Fruit fly (Drosophila melanogaster): ENCODE results near the gene Elp3.

Elp3 gene

dm6 chr2L:4444457-4444856 is at the start of gene Elp3, which contains the start of gene morgue:
TSS of gene Elp3 (plus strand) at chr2L:4444732.
TSS of gene morgue (minus strand) at chr2L:4444680.
- no peak for TF ChIP-seq rn (GFP tag; IDR thresholded peaks at IDR 0.05)
- no peak for TF ChIP-seq CG8301 (tag; optimal IDR thresholded peaks at IDR 0.05)
- TF ChIP-seq CG32121 (GFP tag; IDR thresholded peaks at IDR 0.05): no peak
- no peak for TF ChIP-seq CG10348 (GFP tag; IDR thresholded peaks at IDR 0.05)
- no peak for TF ChIP-seq CG15710 (tag; optimal IDR thresholded peaks at IDR 0.05)
- no peak for TF ChIP-seq Pif1A (GFP tag; optimal IDR thresholded peaks at IDR 0.05)
- TF ChIP-seq gl (tag; optimal IDR thresholded peaks at IDR 0.05): no peak
- TF ChIP-seq fd96Ca (GFP tag; IDR thresholded peaks at IDR 0.05): no peak
- no peak for TF ChIP-seq CG34367 (tag; optimal IDR thresholded peaks at IDR 0.05)
- TF ChIP-seq CG12605 (GFP tag; IDR thresholded peaks at IDR 0.05): no peak
- no peak for TF ChIP-seq D1 (tag; optimal IDR thresholded peaks at IDR 0.05)
- no peak for TF ChIP-seq CG4496 (GFP tag; IDR thresholded peaks at IDR 0.05)
- no peak for TF ChIP-seq CG13204 (GFP tag; optimal IDR thresholded peaks at IDR 0.05)
- TF ChIP-seq Pif1B (GFP tag; optimal IDR thresholded peaks at IDR 0.05): no peak
- TF ChIP-seq Ets98B (GFP tag; IDR thresholded peaks at IDR 0.05): no peak
- TF ChIP-seq CG8159 (tag; optimal IDR thresholded peaks at IDR 0.05): no peak
- TF ChIP-seq CG17806 (tag; optimal IDR thresholded peaks at IDR 0.05): no peak
- TF ChIP-seq Snoo (tag; optimal IDR thresholded peaks at IDR 0.05): no peak
- TF ChIP-seq CG14655 (GFP tag; optimal IDR thresholded peaks at IDR 0.05): no peak
- TF ChIP-seq EcR (GFP tag; optimal IDR thresholded peaks at IDR 0.05): no peak

dm6 chr2L:4400653-4401052 is 43.9 kb upstream of the Elp3 start, which contains the start of gene CG33003:
TSS of gene CG33003 (plus strand) at chr2L:4400953.
- TF ChIP-seq Pif1A (GFP tag; optimal IDR thresholded peaks at IDR 0.05) (no peak), CG8159 (tag; optimal IDR thresholded peaks at IDR 0.05) (no peak), CG32121 (GFP tag; IDR thresholded peaks at IDR 0.05) (no peak), rn (GFP tag; IDR thresholded peaks at IDR 0.05) (no peak), CG9948 (tag; optimal IDR thresholded peaks at IDR 0.05) (no peak), Snoo (tag; optimal IDR thresholded peaks at IDR 0.05) (no peak), Pif1B (GFP tag; optimal IDR thresholded peaks at IDR 0.05) (no peak), Ets98B (GFP tag; IDR thresholded peaks at IDR 0.05) (no peak), CG8301 (tag; optimal IDR thresholded peaks at IDR 0.05) (no peak)

DNA sequence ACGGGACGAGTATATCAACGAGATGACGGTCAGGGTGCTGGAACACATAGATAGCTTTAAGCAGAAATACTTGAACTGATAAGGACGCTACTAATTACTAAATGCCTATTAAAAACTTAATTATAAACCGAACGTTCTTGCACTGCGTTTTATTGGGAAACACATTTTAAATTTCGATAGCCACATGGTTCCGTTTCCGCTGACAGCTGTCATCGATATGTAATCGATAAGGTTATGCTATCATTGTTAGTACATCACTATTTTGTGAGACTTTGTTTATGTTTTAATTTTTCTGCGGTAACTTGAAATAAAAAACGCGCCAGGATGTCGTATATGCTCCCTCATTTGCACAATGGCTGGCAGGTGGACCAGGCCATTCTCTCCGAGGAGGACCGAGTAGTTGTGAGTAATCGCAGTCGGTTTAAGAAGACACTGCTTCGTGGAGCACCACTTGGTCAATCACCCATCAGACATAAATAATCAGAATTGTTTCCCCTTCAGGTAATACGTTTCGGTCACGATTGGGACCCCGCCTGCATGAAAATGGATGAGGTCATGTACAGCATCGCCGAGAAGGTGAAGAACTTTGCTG is 41.4 kb upstream of the Elp3 start, which contains the start of gene Dim1:
TSS of gene Dim1 (plus strand) at position 239 of the 592 bp plus-strand sequence.
- peak; percentile 37; the same call in 1 of the 2 replicates for TF ChIP-seq CG12605 (GFP tag; IDR thresholded peaks at IDR 0.05)
- no peak for TF ChIP-seq Ets98B (GFP tag; IDR thresholded peaks at IDR 0.05)
- TF ChIP-seq fd96Ca (GFP tag; IDR thresholded peaks at IDR 0.05): no peak
- no peak for TF ChIP-seq CG17806 (tag; optimal IDR thresholded peaks at IDR 0.05)
- peak; percentile 57; the same call in 2 of the 3 replicates for TF ChIP-seq CG4496 (GFP tag; IDR thresholded peaks at IDR 0.05)

dm6 chr2L:4410855-4411254 is 33.7 kb upstream of the Elp3 start, which contains the start of gene CG43055:
TSS of gene CG43055 (plus strand) at chr2L:4411155.
- no peak for TF ChIP-seq CG15710 (tag; optimal IDR thresholded peaks at IDR 0.05)
- TF ChIP-seq fd96Ca (GFP tag; IDR thresholded peaks at IDR 0.05): no peak
- TF ChIP-seq CG17806 (tag; optimal IDR thresholded peaks at IDR 0.05): no peak
- no peak for TF ChIP-seq EcR (GFP tag; optimal IDR thresholded peaks at IDR 0.05)
- no peak for TF ChIP-seq CG8159 (tag; optimal IDR thresholded peaks at IDR 0.05)
- TF ChIP-seq D1 (tag; optimal IDR thresholded peaks at IDR 0.05): no peak

dm6 chr2L:4414059-4414458 is 30.5 kb upstream of the Elp3 start:
- TF ChIP-seq Pif1B (GFP tag; optimal IDR thresholded peaks at IDR 0.05) (no peak), D1 (tag; optimal IDR thresholded peaks at IDR 0.05) (no peak), Pif1A (GFP tag; optimal IDR thresholded peaks at IDR 0.05) (no peak), Snoo (tag; optimal IDR thresholded peaks at IDR 0.05) (no peak), fd96Ca (GFP tag; IDR thresholded peaks at IDR 0.05) (no peak), CG8301 (tag; optimal IDR thresholded peaks at IDR 0.05) (no peak), EcR (GFP tag; optimal IDR thresholded peaks at IDR 0.05) (no peak)

dm6 chr2L:4416089-4416488 is 28.4 kb upstream of the Elp3 start:
- TF ChIP-seq CG15710 (tag; optimal IDR thresholded peaks at IDR 0.05) (peak; percentile 58), Snoo (tag; optimal IDR thresholded peaks at IDR 0.05) (no peak), CG12605 (GFP tag; IDR thresholded peaks at IDR 0.05) (no peak), CG8159 (tag; optimal IDR thresholded peaks at IDR 0.05) (peak; percentile 65), D1 (tag; optimal IDR thresholded peaks at IDR 0.05) (no peak), CG32121 (GFP tag; IDR thresholded peaks at IDR 0.05) (peak; percentile 35), fd96Ca (GFP tag; IDR thresholded peaks at IDR 0.05) (0 out of 3 replicates have a peak, but pooled peaks have one; percentile 35), rn (GFP tag; IDR thresholded peaks at IDR 0.05) (no peak), CG4496 (GFP tag; IDR thresholded peaks at IDR 0.05) (peak; percentile 43; the same call in 1 of the 3 replicates), CG9948 (tag; optimal IDR thresholded peaks at IDR 0.05) (no peak), Pif1B (GFP tag; optimal IDR thresholded peaks at IDR 0.05) (no peak), Ets98B (GFP tag; IDR thresholded peaks at IDR 0.05) (no peak), CG14655 (GFP tag; optimal IDR thresholded peaks at IDR 0.05) (peak; percentile 54), Pif1A (GFP tag; optimal IDR thresholded peaks at IDR 0.05) (peak; percentile 50), CG34367 (tag; optimal IDR thresholded peaks at IDR 0.05) (peak; percentile 23), CG17806 (tag; optimal IDR thresholded peaks at IDR 0.05) (no peak)

Data from whole organism, pupa.